Fruit fly (Drosophila melanogaster) whole organism, embryonic: Measurements from ENCODE around the gene Cpsf5.

Experiments used
- B-H2 ChIP-seq: fragments of 200-800 bp; sonication (Bioruptor generic); optimal IDR thresholded peaks from 2 replicates; lab custom pipeline; 2018; ENCODE audit warnings: missing biosample characterization, mild to moderate bottlenecking, missing genetic modification characterization
- Bdp1 ChIP-seq: fragments of 200-800 bp; sonication (Bioruptor generic); optimal IDR thresholded peaks from 3 replicates; lab custom pipeline; 2016; ENCODE audit warnings: missing biosample characterization, missing genetic modification characterization
- CG10274 ChIP-seq: fragments of 200-800 bp; sonication (Bioruptor generic); optimal IDR thresholded peaks from 3 replicates; lab custom pipeline; 2017; ENCODE audit warnings: missing biosample characterization, mild to moderate bottlenecking, missing genetic modification characterization
- CG10543 ChIP-seq: fragments of 200-800 bp; sonication (Bioruptor generic); optimal IDR thresholded peaks from 3 replicates; lab custom pipeline; 2017; ENCODE audit warnings: missing biosample characterization, mild to moderate bottlenecking, missing genetic modification characterization, moderate library complexity
- CG11695 ChIP-seq: fragments of 200-800 bp; sonication (Bioruptor generic); IDR thresholded peaks from 3 replicates; pipeline ENCODE4 v1.3.6; 2022; ENCODE audit warnings: missing biosample characterization, missing genetic modification characterization
- CG12104 ChIP-seq: fragments of 200-800 bp; sonication (Bioruptor generic); optimal IDR thresholded peaks from 3 replicates; lab custom pipeline; 2016; ENCODE audit warnings: missing biosample characterization, missing genetic modification characterization
- CG12219 ChIP-seq: fragments of 200-800 bp; sonication (Bioruptor generic); optimal IDR thresholded peaks from 3 replicates; lab custom pipeline; 2018; ENCODE audit warnings: missing biosample characterization, mild to moderate bottlenecking, missing genetic modification characterization
- CG13775 ChIP-seq: fragments of 200-800 bp; sonication (Bioruptor generic); optimal IDR thresholded peaks from 3 replicates; lab custom pipeline; 2017; ENCODE audit warnings: missing biosample characterization, mild to moderate bottlenecking, missing genetic modification characterization
- CG15696 ChIP-seq: fragments of 200-800 bp; sonication (Bioruptor generic); optimal IDR thresholded peaks from 2 replicates; lab custom pipeline; 2019; ENCODE audit warnings: missing biosample characterization, mild to moderate bottlenecking, missing genetic modification characterization, moderate library complexity
- CG17802 ChIP-seq: fragments of 200-800 bp; sonication (Bioruptor generic); optimal IDR thresholded peaks from 2 replicates; lab custom pipeline; 2018; ENCODE audit warnings: missing biosample characterization, mild to moderate bottlenecking, missing genetic modification characterization, moderate library complexity
- CG1832 ChIP-seq: fragments of 200-800 bp; sonication (Bioruptor generic); optimal IDR thresholded peaks from 2 replicates; lab custom pipeline; 2017; ENCODE audit warnings: missing biosample characterization, mild to moderate bottlenecking, missing genetic modification characterization, inconsistent platforms
- CG32532 ChIP-seq: fragments of 200-800 bp; sonication (Bioruptor generic); IDR thresholded peaks from 2 replicates; pipeline ENCODE4 v1.3.6; 2022; ENCODE audit warnings: missing biosample characterization, missing genetic modification characterization
- CG33557 ChIP-seq: fragments of 200-800 bp; sonication (Bioruptor generic); optimal IDR thresholded peaks from 2 replicates; lab custom pipeline; 2019; ENCODE audit warnings: missing biosample characterization, mild to moderate bottlenecking, missing genetic modification characterization, moderate library complexity
- CG4424 ChIP-seq: fragments of 200-800 bp; sonication (Bioruptor generic); optimal IDR thresholded peaks from 3 replicates; lab custom pipeline; 2016; ENCODE audit warnings: missing biosample characterization, missing genetic modification characterization
- CG5245 ChIP-seq: fragments of 200-800 bp; sonication (Bioruptor generic); optimal IDR thresholded peaks from 3 replicates; lab custom pipeline; 2016; ENCODE audit warnings: missing biosample characterization, missing genetic modification characterization
- CG6654 ChIP-seq: fragments of 200-800 bp; sonication (Bioruptor generic); optimal IDR thresholded peaks from 2 replicates; lab custom pipeline; 2017; ENCODE audit warnings: missing biosample characterization, mild to moderate bottlenecking, missing genetic modification characterization
- CG8290 ChIP-seq, 3 experiments: fragments of 200-800 bp; sonication (Bioruptor generic); optimal IDR thresholded peaks; 2 replicates each; lab custom pipeline; 2016 to 2019; ENCODE audit warnings: missing biosample characterization in 3 of 3, missing genetic modification characterization in 3 of 3, mild to moderate bottlenecking in 2 of 3, moderate library complexity in 1 of 3
- CG8765 ChIP-seq: fragments of 200-800 bp; sonication (Bioruptor generic); IDR thresholded peaks from 2 replicates; pipeline ENCODE4 v1.3.6; 2022; ENCODE audit warnings: missing biosample characterization, missing genetic modification characterization
- CTCF ChIP-seq: fragments of 200-800 bp; sonication (Bioruptor generic); optimal IDR thresholded peaks from 2 replicates; lab custom pipeline; 2017; ENCODE audit warnings: missing biosample characterization, mild to moderate bottlenecking, missing genetic modification characterization, moderate library complexity
- Dfd ChIP-seq, 2 experiments: fragments of >200 bp; optimal IDR thresholded peaks; 2 replicates each; lab custom pipeline; 2017; ENCODE audit warnings: missing biosample characterization in 2 of 2, missing genetic modification characterization in 2 of 2
- E2f2 ChIP-seq: fragments of 200-800 bp; sonication (Bioruptor generic); IDR thresholded peaks from 2 replicates; pipeline ENCODE4 v1.3.6; 2022; ENCODE audit warnings: missing biosample characterization, missing genetic modification characterization
- Ets97D ChIP-seq: fragments of 200-800 bp; sonication (Bioruptor generic); optimal IDR thresholded peaks from 3 replicates; lab custom pipeline; 2016; ENCODE audit warnings: missing biosample characterization, missing genetic modification characterization
- Fer3 ChIP-seq: fragments of 200-800 bp; sonication (Bioruptor generic); optimal IDR thresholded peaks from 2 replicates; lab custom pipeline; 2018; ENCODE audit warnings: missing biosample characterization, mild to moderate bottlenecking, missing genetic modification characterization, moderate library complexity
- HLH4C ChIP-seq: fragments of 200-800 bp; sonication (Bioruptor generic); IDR thresholded peaks from 3 replicates; pipeline ENCODE4 v1.3.6; 2022; ENCODE audit warnings: missing biosample characterization, missing genetic modification characterization; ENCODE audit not compliant: partially characterized antibody
- Scr ChIP-seq: fragments of 200-800 bp; sonication (Bioruptor generic); IDR thresholded peaks from 2 replicates; pipeline ENCODE4 v1.3.6; 2022; ENCODE audit warnings: missing biosample characterization, missing genetic modification characterization; ENCODE audit not compliant: partially characterized antibody
- Sox100B ChIP-seq: fragments of 200-800 bp; sonication (Bioruptor generic); optimal IDR thresholded peaks from 3 replicates; lab custom pipeline; 2018; ENCODE audit warnings: missing biosample characterization, mild to moderate bottlenecking, missing genetic modification characterization
- Sry-β ChIP-seq: fragments of 200-800 bp; sonication (Bioruptor generic); optimal IDR thresholded peaks from 2 replicates; lab custom pipeline; 2018; ENCODE audit warnings: missing biosample characterization, mild to moderate bottlenecking, missing genetic modification characterization, moderate library complexity
- ab ChIP-seq: fragments of 200-800 bp; sonication (Bioruptor generic); optimal IDR thresholded peaks from 2 replicates; lab custom pipeline; 2016; ENCODE audit warnings: missing biosample characterization, missing genetic modification characterization
- ara ChIP-seq: fragments of 200-800 bp; sonication (Bioruptor generic); IDR thresholded peaks from 2 replicates; pipeline ENCODE4 v1.3.6; 2022; ENCODE audit warnings: missing biosample characterization, missing genetic modification characterization
- ato ChIP-seq: fragments of 200-800 bp; sonication (Bioruptor generic); IDR thresholded peaks from 2 replicates; pipeline ENCODE4 v1.3.6; 2022; ENCODE audit warnings: missing biosample characterization, missing genetic modification characterization; ENCODE audit not compliant: partially characterized antibody
- bcd ChIP-seq: fragments of 200-800 bp; sonication (Bioruptor generic); optimal IDR thresholded peaks from 2 replicates; lab custom pipeline; 2017; ENCODE audit warnings: missing biosample characterization, mild to moderate bottlenecking, missing genetic modification characterization
- bowl ChIP-seq: fragments of 200-800 bp; sonication (Bioruptor generic); IDR thresholded peaks from 2 replicates; pipeline ENCODE4 v1.3.6; 2022; ENCODE audit warnings: missing biosample characterization, missing genetic modification characterization
- dati ChIP-seq: fragments of 200-800 bp; sonication (Bioruptor generic); IDR thresholded peaks from 2 replicates; pipeline ENCODE4 v1.3.6; 2022; ENCODE audit warnings: missing biosample characterization, missing genetic modification characterization
- dysf ChIP-seq: fragments of 200-800 bp; sonication (Bioruptor generic); IDR thresholded peaks from 3 replicates; pipeline ENCODE4 v1.3.6; 2022; ENCODE audit warnings: missing biosample characterization, missing genetic modification characterization
- eyg ChIP-seq: fragments of 200-800 bp; sonication (Bioruptor generic); optimal IDR thresholded peaks from 3 replicates; lab custom pipeline; 2016; ENCODE audit warnings: missing biosample characterization, missing genetic modification characterization
- gsb-n ChIP-seq: fragments of 200-800 bp; sonication (Bioruptor generic); optimal IDR thresholded peaks from 3 replicates; lab custom pipeline; 2018; ENCODE audit warnings: missing biosample characterization, mild to moderate bottlenecking, missing genetic modification characterization
- kah ChIP-seq: fragments of 200-800 bp; sonication (Bioruptor generic); optimal IDR thresholded peaks from 2 replicates; lab custom pipeline; 2018; ENCODE audit warnings: missing biosample characterization, mild to moderate bottlenecking, missing genetic modification characterization
- ken ChIP-seq: fragments of 200-800 bp; sonication (Bioruptor generic); IDR thresholded peaks from 3 replicates; pipeline ENCODE4 v1.3.6; 2022; ENCODE audit warnings: missing biosample characterization, missing genetic modification characterization
- luna ChIP-seq: fragments of 200-800 bp; sonication (Bioruptor generic); optimal IDR thresholded peaks from 2 replicates; lab custom pipeline; 2016; ENCODE audit warnings: missing biosample characterization, missing genetic modification characterization
- mirr ChIP-seq: fragments of 200-800 bp; sonication (Bioruptor generic); optimal IDR thresholded peaks from 3 replicates; lab custom pipeline; 2018; ENCODE audit warnings: missing biosample characterization, mild to moderate bottlenecking, missing genetic modification characterization
- p53 ChIP-seq: fragments of 200-800 bp; sonication (Bioruptor generic); optimal IDR thresholded peaks from 2 replicates; lab custom pipeline; 2016; ENCODE audit warnings: missing biosample characterization, missing genetic modification characterization
- pnt ChIP-seq: fragments of 200-800 bp; sonication (Bioruptor generic); optimal IDR thresholded peaks from 3 replicates; lab custom pipeline; 2016; ENCODE audit warnings: missing biosample characterization, missing genetic modification characterization
- sc ChIP-seq, 3 experiments: fragments of >200 bp in 2 of 3; fragments of 200-800 bp in 1 of 3; sonication (Bioruptor generic) in 1 of 3; optimal IDR thresholded peaks; 2 replicates in 2 of 3; 3 replicates in 1 of 3; lab custom pipeline; 2017; ENCODE audit warnings: mild to moderate bottlenecking in 1 of 3, missing biosample characterization in 1 of 3, missing genetic modification characterization in 1 of 3, missing genetic modification reagents in 1 of 3
- slbo ChIP-seq: fragments of 200-800 bp; sonication (Bioruptor generic); IDR thresholded peaks from 2 replicates; pipeline ENCODE4 v1.3.6; 2022; ENCODE audit warnings: missing biosample characterization, missing genetic modification characterization
- slp2 ChIP-seq: fragments of 200-800 bp; sonication (Bioruptor generic); optimal IDR thresholded peaks from 2 replicates; lab custom pipeline; 2016; ENCODE audit warnings: missing biosample characterization, missing genetic modification characterization
- so ChIP-seq: fragments of 200-800 bp; sonication (Bioruptor generic); IDR thresholded peaks from 3 replicates; pipeline ENCODE4 v1.3.6; 2022; ENCODE audit warnings: missing biosample characterization, missing genetic modification characterization
- tap ChIP-seq: fragments of 200-800 bp; optimal IDR thresholded peaks from 3 replicates; lab custom pipeline; 2019; ENCODE audit warnings: missing biosample characterization, mild to moderate bottlenecking, missing genetic modification characterization, moderate library complexity
- vnd ChIP-seq: fragments of 200-800 bp; sonication (Bioruptor generic); IDR thresholded peaks from 3 replicates; pipeline ENCODE4 v1.3.6; 2022; ENCODE audit warnings: missing biosample characterization, missing genetic modification characterization; ENCODE audit not compliant: partially characterized antibody
- zf30C ChIP-seq: fragments of 200-800 bp; sonication (Bioruptor generic); optimal IDR thresholded peaks from 3 replicates; lab custom pipeline; 2018; ENCODE audit warnings: missing biosample characterization, mild to moderate bottlenecking, missing genetic modification characterization

Gene Cpsf5

dm6 chr3L:9383345-9384075 is 27.3 kb upstream of the Cpsf5 start, which contains the start of gene Hsp27:
Hsp27 (plus strand) TSS chr3L:9384063.
- TF ChIP-seq zf30C (GFP tag; lab: Kevin White, UChicago) (no peak), CG32532 (GFP tag; lab: Robert Waterston, UW) (peak; percentile 99), dysf (GFP tag; lab: Robert Waterston, UW) (peak; percentile 99), HLH4C (GFP tag; lab: Robert Waterston, UW) (no peak), CG17802 (tag; lab: Kevin White, UChicago) (peak; percentile 91), CG10274 (GFP tag; lab: Kevin White, UChicago) (peak; percentile 90), Fer3 (peak; percentile 97), CG33557 (GFP tag; lab: Kevin White, UChicago) (peak; percentile 74), CTCF (peak; percentile 71), CG8290 (GFP tag; optimal IDR thresholded peaks at IDR 0.05; lab: Kevin White, UChicago) (peak; percentile 95), CG8290 (tag; optimal IDR thresholded peaks at IDR 0.05; lab: Kevin White, UChicago) (peak in 1 of 2 experiments; percentile 66), ken (GFP tag; lab: Robert Waterston, UW) (peak; percentile 99), CG5245 (GFP tag; lab: Kevin White, UChicago) (peak; percentile 99), mirr (GFP tag; lab: Kevin White, UChicago) (peak; percentile 81), luna (GFP tag; lab: Kevin White, UChicago) (peak; percentile 60), slbo (GFP tag; lab: Robert Waterston, UW) (peak; percentile 99), dati (GFP tag; lab: Robert Waterston, UW) (peak; percentile 96), Ets97D (GFP tag; lab: Kevin White, UChicago) (peak; percentile 90), kah (GFP tag; lab: Kevin White, UChicago) (peak; percentile 91), so (peak; percentile 96), Sry-β (peak; percentile 70), CG15696 (tag; lab: Kevin White, UChicago) (peak; percentile 79), bcd (GFP tag; lab: Kevin White, UChicago) (peak; percentile 99), gsb-n (peak; percentile 98), CG8765 (GFP tag; lab: Robert Waterston, UW) (peak; percentile 97), CG12104 (GFP tag; lab: Kevin White, UChicago) (peak; percentile 92), Bdp1 (peak; percentile 83), slp2 (GFP tag; lab: Kevin White, UChicago) (peak; percentile 95), Sox100B (GFP tag; lab: Kevin White, UChicago) (peak; percentile 97), CG6654 (GFP tag; lab: Kevin White, UChicago) (peak; percentile 94), eyg (GFP tag; lab: Kevin White, UChicago) (peak; percentile 92), CG1832 (GFP tag; lab: Kevin White, UChicago) (peak; percentile 65), ab (GFP tag; lab: Kevin White, UChicago) (peak; percentile 75), CG12219 (peak; percentile 94), sc (optimal IDR thresholded peaks at IDR 0.05; lab: Kevin White, UChicago) (no peak), sc (GFP tag; optimal IDR thresholded peaks at IDR 0.05; lab: Kevin White, UChicago) (peak; percentile 98), CG10543 (GFP tag; lab: Kevin White, UChicago) (peak; percentile 74), E2f2 (GFP tag; lab: Robert Waterston, UW) (peak; percentile 84), CG13775 (GFP tag; lab: Kevin White, UChicago) (peak; percentile 95), Dfd (GFP tag; optimal IDR thresholded peaks at IDR 0.05; lab: Kevin White, UChicago) (no peak), ara (GFP tag; lab: Robert Waterston, UW) (peak; percentile 99), Scr (GFP tag; lab: Robert Waterston, UW) (no peak), pnt (GFP tag; lab: Kevin White, UChicago) (peak; percentile 96), bowl (peak; percentile 92), ato (GFP tag; lab: Robert Waterston, UW) (no peak), B-H2 (peak; percentile 75), CG11695 (GFP tag; lab: Robert Waterston, UW) (peak; percentile 99), vnd (GFP tag; lab: Robert Waterston, UW) (no peak), CG4424 (GFP tag; lab: Kevin White, UChicago) (peak; percentile 99), p53 (GFP tag; lab: Kevin White, UChicago) (peak; percentile 76), tap (tag; lab: Kevin White, UChicago) (peak; percentile 96)
